Fruit fly (Drosophila melanogaster) whole organism, wandering third instar larva: ENCODE data around the gene CG7011.

Experiments
- Dfd ChIP-seq: fragments of >200 bp; optimal IDR thresholded peaks from 2 replicates; lab custom pipeline; 2017; ENCODE audit warnings: missing biosample characterization, missing genetic modification characterization
- GATAd ChIP-seq: sonication (Bioruptor generic); optimal IDR thresholded peaks from 2 replicates; lab custom pipeline; 2016; ENCODE audit warnings: missing biosample characterization, missing genetic modification characterization
- Hr78 ChIP-seq: fragments of >200 bp; optimal IDR thresholded peaks from 2 replicates; lab custom pipeline; 2017; ENCODE audit warnings: missing biosample characterization, missing genetic modification characterization

dm6 chr3L:15206058-15206457 is 42.6 kb upstream of the CG7011 start:
- TF ChIP-seq Dfd (GFP tag; lab: Kevin White, UChicago): no peak
- TF ChIP-seq Hr78 (GFP tag; lab: Kevin White, UChicago): no peak
- TF ChIP-seq GATAd (GFP tag; lab: Kevin White, UChicago): no peak
